Fruit fly (Drosophila melanogaster) whole organism, embryonic: Measurements from ENCODE around the gene CG44008.
A peak's percentile ranks its signal among the peaks of the same experiment; 100 is the strongest.

Source experiments
- Ada2b ChIP-seq: fragments of 200-800 bp; sonication (Bioruptor generic); IDR thresholded peaks from 2 replicates; pipeline ENCODE4 v1.3.6; 2022; ENCODE audit warnings: missing biosample characterization, missing genetic modification characterization
- BtbVII ChIP-seq: fragments of 200-800 bp; sonication (Bioruptor generic); optimal IDR thresholded peaks from 3 replicates; lab custom pipeline; 2017; ENCODE audit warnings: missing biosample characterization, mild to moderate bottlenecking, missing genetic modification characterization
- CG10209 ChIP-seq: fragments of 200-800 bp; sonication (Bioruptor generic); optimal IDR thresholded peaks from 3 replicates; lab custom pipeline; 2017; ENCODE audit warnings: missing biosample characterization, mild to moderate bottlenecking, missing genetic modification characterization, missing genetic modification reagents
- CG12219 ChIP-seq: fragments of 200-800 bp; sonication (Bioruptor generic); optimal IDR thresholded peaks from 3 replicates; lab custom pipeline; 2018; ENCODE audit warnings: missing biosample characterization, mild to moderate bottlenecking, missing genetic modification characterization
- CG13287 ChIP-seq: fragments of 200-800 bp; sonication (Bioruptor generic); IDR thresholded peaks from 2 replicates; pipeline ENCODE4 v1.3.6; 2022; ENCODE audit warnings: missing biosample characterization, missing genetic modification characterization; ENCODE audit not compliant: partially characterized antibody
- CG13424 ChIP-seq: fragments of 200-800 bp; sonication (Bioruptor generic); optimal IDR thresholded peaks from 2 replicates; lab custom pipeline; 2019; ENCODE audit warnings: missing biosample characterization, mild to moderate bottlenecking, missing genetic modification characterization, moderate library complexity
- CG14667 ChIP-seq: fragments of 200-800 bp; sonication (Bioruptor generic); IDR thresholded peaks from 2 replicates; pipeline ENCODE4 v1.3.6; 2022; ENCODE audit warnings: missing biosample characterization, missing genetic modification characterization
- CG15011 ChIP-seq: fragments of 200-800 bp; sonication (Bioruptor generic); optimal IDR thresholded peaks from 3 replicates; lab custom pipeline; 2018; ENCODE audit warnings: missing biosample characterization, mild to moderate bottlenecking, missing genetic modification characterization
- CG15514 ChIP-seq: fragments of 200-800 bp; sonication (Bioruptor generic); optimal IDR thresholded peaks from 3 replicates; lab custom pipeline; 2017; ENCODE audit warnings: missing biosample characterization, missing genetic modification characterization, mild to moderate bottlenecking, moderate library complexity, missing genetic modification reagents
- CG15696 ChIP-seq: fragments of 200-800 bp; sonication (Bioruptor generic); optimal IDR thresholded peaks from 2 replicates; lab custom pipeline; 2019; ENCODE audit warnings: missing biosample characterization, mild to moderate bottlenecking, missing genetic modification characterization, moderate library complexity
- CG18262 ChIP-seq: fragments of 200-800 bp; optimal IDR thresholded peaks from 3 replicates; lab custom pipeline; 2019; ENCODE audit warnings: missing biosample characterization, mild to moderate bottlenecking, missing genetic modification characterization, moderate library complexity
- CG31441 ChIP-seq: fragments of 200-800 bp; sonication (Bioruptor generic); IDR thresholded peaks from 2 replicates; pipeline ENCODE4 v1.3.6; 2022; ENCODE audit warnings: missing biosample characterization, missing genetic modification characterization
- CG3163 ChIP-seq: fragments of 200-800 bp; sonication (Bioruptor generic); optimal IDR thresholded peaks from 3 replicates; lab custom pipeline; 2016; ENCODE audit warnings: missing biosample characterization, missing genetic modification characterization
- CG32532 ChIP-seq: fragments of 200-800 bp; sonication (Bioruptor generic); IDR thresholded peaks from 2 replicates; pipeline ENCODE4 v1.3.6; 2022; ENCODE audit warnings: missing biosample characterization, missing genetic modification characterization
- CG34224 ChIP-seq: fragments of 200-800 bp; sonication (Bioruptor generic); IDR thresholded peaks from 3 replicates; pipeline ENCODE4 v1.3.6; 2022; ENCODE audit warnings: missing biosample characterization, missing genetic modification characterization; ENCODE audit not compliant: partially characterized antibody
- CG4360 ChIP-seq: fragments of 200-800 bp; sonication (Bioruptor generic); IDR thresholded peaks from 2 replicates; pipeline ENCODE4 v1.3.6; 2022; ENCODE audit warnings: missing biosample characterization, missing genetic modification characterization
- CG5245 ChIP-seq: fragments of 200-800 bp; sonication (Bioruptor generic); optimal IDR thresholded peaks from 3 replicates; lab custom pipeline; 2016; ENCODE audit warnings: missing biosample characterization, missing genetic modification characterization
- CG6689 ChIP-seq: fragments of 200-800 bp; sonication (Bioruptor generic); IDR thresholded peaks from 2 replicates; pipeline ENCODE4 v1.3.6; 2022; ENCODE audit warnings: missing biosample characterization, missing genetic modification characterization
- CG7928 ChIP-seq: fragments of 200-800 bp; sonication (Bioruptor generic); optimal IDR thresholded peaks from 2 replicates; lab custom pipeline; 2017; ENCODE audit warnings: missing biosample characterization, mild to moderate bottlenecking, missing genetic modification characterization
- CG7963 ChIP-seq: fragments of 200-800 bp; sonication (Bioruptor generic); IDR thresholded peaks from 3 replicates; pipeline ENCODE4 v1.3.6; 2022; ENCODE audit warnings: missing biosample characterization, missing genetic modification characterization; ENCODE audit not compliant: partially characterized antibody
- CG8290 ChIP-seq, 3 experiments: fragments of 200-800 bp; sonication (Bioruptor generic); optimal IDR thresholded peaks; 2 replicates each; lab custom pipeline; 2016 to 2019; ENCODE audit warnings: missing biosample characterization in 3 of 3, missing genetic modification characterization in 3 of 3, mild to moderate bottlenecking in 2 of 3, moderate library complexity in 1 of 3
- CG8924 ChIP-seq: fragments of 200-800 bp; optimal IDR thresholded peaks from 3 replicates; lab custom pipeline; 2019; ENCODE audit warnings: missing biosample characterization, mild to moderate bottlenecking, missing genetic modification characterization, moderate library complexity
- CoRest ChIP-seq: fragments of 200-800 bp; sonication (Bioruptor generic); optimal IDR thresholded peaks from 3 replicates; lab custom pipeline; 2018; ENCODE audit warnings: missing biosample characterization, mild to moderate bottlenecking, missing genetic modification characterization, moderate library complexity
- CrebB ChIP-seq: fragments of 200-800 bp; sonication (Bioruptor generic); optimal IDR thresholded peaks from 3 replicates; lab custom pipeline; 2018; ENCODE audit warnings: missing biosample characterization, mild to moderate bottlenecking, missing genetic modification characterization
- Doc3 ChIP-seq: fragments of 200-800 bp; sonication (Bioruptor generic); IDR thresholded peaks from 3 replicates; pipeline ENCODE4 v1.3.6; 2022; ENCODE audit warnings: missing biosample characterization, missing genetic modification characterization; ENCODE audit not compliant: partially characterized antibody
- MESR4 ChIP-seq: fragments of 200-800 bp; sonication (Bioruptor generic); optimal IDR thresholded peaks from 2 replicates; lab custom pipeline; 2018; ENCODE audit warnings: missing biosample characterization, mild to moderate bottlenecking, missing genetic modification characterization, moderate library complexity
- Meics ChIP-seq: fragments of 200-800 bp; sonication (Bioruptor generic); optimal IDR thresholded peaks from 2 replicates; lab custom pipeline; 2017; ENCODE audit warnings: missing biosample characterization, mild to moderate bottlenecking, missing genetic modification characterization
- NC2α ChIP-seq: fragments of 200-800 bp; sonication (Bioruptor generic); optimal IDR thresholded peaks from 2 replicates; lab custom pipeline; 2016; ENCODE audit warnings: missing biosample characterization, missing genetic modification characterization
- Optix ChIP-seq: fragments of 200-800 bp; sonication (Bioruptor generic); IDR thresholded peaks from 3 replicates; pipeline ENCODE4 v1.3.6; 2022; ENCODE audit warnings: missing biosample characterization, missing genetic modification characterization
- Side ChIP-seq: fragments of 200-800 bp; sonication (Bioruptor generic); optimal IDR thresholded peaks from 2 replicates; lab custom pipeline; 2016; ENCODE audit warnings: missing biosample characterization, missing genetic modification characterization
- TFAM ChIP-seq: fragments of 200-800 bp; sonication (Bioruptor generic); optimal IDR thresholded peaks from 2 replicates; lab custom pipeline; 2017; ENCODE audit warnings: missing biosample characterization, missing genetic modification characterization, inconsistent platforms
- Xrp1 ChIP-seq: fragments of 200-800 bp; sonication (Bioruptor generic); IDR thresholded peaks from 2 replicates; pipeline ENCODE4 v1.3.6; 2022; ENCODE audit warnings: missing biosample characterization, missing genetic modification characterization
- ase ChIP-seq: fragments of 200-800 bp; sonication (Bioruptor generic); IDR thresholded peaks from 3 replicates; pipeline ENCODE4 v1.3.6; 2022; ENCODE audit warnings: missing biosample characterization, missing genetic modification characterization
- bigmax ChIP-seq: fragments of 200-800 bp; sonication (Bioruptor generic); optimal IDR thresholded peaks from 2 replicates; lab custom pipeline; 2018; ENCODE audit warnings: missing biosample characterization, mild to moderate bottlenecking, missing genetic modification characterization
- chm ChIP-seq: fragments of 200-800 bp; sonication (Bioruptor generic); IDR thresholded peaks from 2 replicates; pipeline ENCODE4 v1.3.6; 2022; ENCODE audit warnings: missing biosample characterization, missing genetic modification characterization
- disco-r ChIP-seq: fragments of 200-800 bp; sonication (Bioruptor generic); optimal IDR thresholded peaks from 2 replicates; lab custom pipeline; 2016; ENCODE audit warnings: missing biosample characterization, missing genetic modification characterization
- esg ChIP-seq: fragments of 200-800 bp; sonication (Bioruptor generic); conservative IDR thresholded peaks from 2 replicates; pipeline ENCODE4 v1.3.6; 2022; ENCODE audit warnings: missing biosample characterization, missing genetic modification characterization
- gem ChIP-seq: fragments of 200-800 bp; sonication (Bioruptor generic); optimal IDR thresholded peaks from 2 replicates; lab custom pipeline; 2019; ENCODE audit warnings: missing biosample characterization, mild to moderate bottlenecking, missing genetic modification characterization, moderate library complexity
- grn ChIP-seq: fragments of 200-800 bp; sonication (Bioruptor generic); optimal IDR thresholded peaks from 3 replicates; lab custom pipeline; 2017; ENCODE audit warnings: missing biosample characterization, missing genetic modification characterization
- gsb ChIP-seq: fragments of 200-800 bp; sonication (Bioruptor generic); IDR thresholded peaks from 2 replicates; pipeline ENCODE4 v1.3.6; 2022; ENCODE audit warnings: missing biosample characterization, missing genetic modification characterization
- kah ChIP-seq: fragments of 200-800 bp; sonication (Bioruptor generic); optimal IDR thresholded peaks from 2 replicates; lab custom pipeline; 2018; ENCODE audit warnings: missing biosample characterization, mild to moderate bottlenecking, missing genetic modification characterization
- mirr ChIP-seq: fragments of 200-800 bp; sonication (Bioruptor generic); optimal IDR thresholded peaks from 3 replicates; lab custom pipeline; 2018; ENCODE audit warnings: missing biosample characterization, mild to moderate bottlenecking, missing genetic modification characterization
- nerfin-1 ChIP-seq: fragments of 200-800 bp; sonication (Bioruptor generic); optimal IDR thresholded peaks from 3 replicates; lab custom pipeline; 2019; ENCODE audit warnings: missing biosample characterization, mild to moderate bottlenecking, missing genetic modification characterization, moderate library complexity
- peb ChIP-seq: fragments of 200-800 bp; sonication (Bioruptor generic); IDR thresholded peaks from 2 replicates; pipeline ENCODE4 v1.3.6; 2022; ENCODE audit warnings: missing biosample characterization, missing genetic modification characterization
- pzg ChIP-seq: fragments of 200-800 bp; sonication (Bioruptor generic); optimal IDR thresholded peaks from 3 replicates; lab custom pipeline; 2018; ENCODE audit warnings: missing biosample characterization, mild to moderate bottlenecking, missing genetic modification characterization, moderate library complexity
- scrt ChIP-seq: fragments of 200-800 bp; sonication (Bioruptor generic); optimal IDR thresholded peaks from 2 replicates; lab custom pipeline; 2018; ENCODE audit warnings: missing biosample characterization, mild to moderate bottlenecking, missing genetic modification characterization, moderate library complexity
- tap ChIP-seq: fragments of 200-800 bp; optimal IDR thresholded peaks from 3 replicates; lab custom pipeline; 2019; ENCODE audit warnings: missing biosample characterization, mild to moderate bottlenecking, missing genetic modification characterization, moderate library complexity
- tin ChIP-seq: fragments of 200-800 bp; sonication (Bioruptor generic); optimal IDR thresholded peaks from 3 replicates; lab custom pipeline; 2016; ENCODE audit warnings: missing biosample characterization, missing genetic modification characterization
- unc-4 ChIP-seq: fragments of 200-800 bp; sonication (Bioruptor generic); IDR thresholded peaks from 2 replicates; pipeline ENCODE4 v1.3.6; 2022; ENCODE audit warnings: missing biosample characterization, missing genetic modification characterization; ENCODE audit not compliant: partially characterized antibody
- zf30C ChIP-seq: fragments of 200-800 bp; sonication (Bioruptor generic); optimal IDR thresholded peaks from 3 replicates; lab custom pipeline; 2018; ENCODE audit warnings: missing biosample characterization, mild to moderate bottlenecking, missing genetic modification characterization

CG44008 gene

dm6 chr2L:11813665-11814087 is 28.6 kb downstream of the CG44008 start, which contains the start of gene CycY (continued):
- TF ChIP-seq pzg (GFP tag; lab: Kevin White, UChicago), result peak; percentile 82
- peak; percentile 70 for TF ChIP-seq Doc3 (GFP tag; lab: Robert Waterston, UW)
- TF ChIP-seq Xrp1 (GFP tag; lab: Robert Waterston, UW), result 0 out of 2 replicates have a peak, but pooled peaks have one; percentile 5
- no peak for TF ChIP-seq Side
- TF ChIP-seq tin (GFP tag; lab: Kevin White, UChicago), result no peak
- peak; percentile 39 for TF ChIP-seq CG15514
- no peak for TF ChIP-seq disco-r
- no peak for TF ChIP-seq CG12219 (GFP tag; lab: Kevin White, UChicago)
- TF ChIP-seq CG18262 (tag; lab: Kevin White, UChicago), result peak; percentile 36
- TF ChIP-seq NC2α (GFP tag; lab: Kevin White, UChicago), result no peak
- peak; percentile 74; the same call in 2 of the 3 replicates for TF ChIP-seq CG34224 (GFP tag; lab: Robert Waterston, UW)
- TF ChIP-seq CG3163 (GFP tag; lab: Kevin White, UChicago), result no peak
- peak; percentile 33 for TF ChIP-seq CG8924 (tag; lab: Kevin White, UChicago)
- TF ChIP-seq kah (GFP tag; lab: Kevin White, UChicago), result no peak
- TF ChIP-seq CoRest (tag; lab: Kevin White, UChicago), result peak; percentile 30
- TF ChIP-seq CG14667 (GFP tag; lab: Robert Waterston, UW), result no peak
- no peak for TF ChIP-seq CG15011 (GFP tag; lab: Kevin White, UChicago)
- no peak for TF ChIP-seq bigmax (GFP tag; lab: Kevin White, UChicago)
- TF ChIP-seq CG5245, result peak; percentile 6
- TF ChIP-seq ase (GFP tag; lab: Robert Waterston, UW), result no peak
- no peak for TF ChIP-seq CrebB (tag; lab: Kevin White, UChicago)
- no peak for TF ChIP-seq mirr
- TF ChIP-seq MESR4 (GFP tag; lab: Kevin White, UChicago), result no peak
- TF ChIP-seq Ada2b (GFP tag; lab: Robert Waterston, UW), result no peak
- TF ChIP-seq CG15696 (tag; lab: Kevin White, UChicago), result peak; percentile 15
- TF ChIP-seq gsb (GFP tag; lab: Robert Waterston, UW), result no peak
- TF ChIP-seq CG32532 (GFP tag; lab: Robert Waterston, UW), result no peak
- no peak for TF ChIP-seq CG7928
- no peak for TF ChIP-seq chm
- no peak for TF ChIP-seq scrt (GFP tag; lab: Kevin White, UChicago)
- no peak for TF ChIP-seq Meics (GFP tag; lab: Kevin White, UChicago)
- peak; percentile 80 for TF ChIP-seq CG13287 (GFP tag; lab: Robert Waterston, UW)
- TF ChIP-seq peb, result no peak
- TF ChIP-seq unc-4 (GFP tag; lab: Robert Waterston, UW), result peak; percentile 71
- TF ChIP-seq BtbVII (GFP tag; lab: Kevin White, UChicago), result no peak
- no peak for TF ChIP-seq esg
- TF ChIP-seq Optix (GFP tag; lab: Robert Waterston, UW), result no peak
- TF ChIP-seq TFAM, result no peak
- TF ChIP-seq grn (GFP tag; lab: Kevin White, UChicago), result no peak
- TF ChIP-seq zf30C, result no peak
- no peak for TF ChIP-seq CG4360 (GFP tag; lab: Robert Waterston, UW)
- TF ChIP-seq CG8290 (GFP tag; optimal IDR thresholded peaks at IDR 0.05; lab: Kevin White, UChicago), result no peak
- TF ChIP-seq CG8290 (tag; optimal IDR thresholded peaks at IDR 0.05; lab: Kevin White, UChicago), result no peak
- TF ChIP-seq CG31441, result peak; percentile 38; the same call in 1 of the 2 replicates
- no peak for TF ChIP-seq tap (tag; lab: Kevin White, UChicago)
- peak; percentile 57 for TF ChIP-seq gem (tag; lab: Kevin White, UChicago)
- no peak for TF ChIP-seq CG10209 (GFP tag; lab: Kevin White, UChicago)
- peak; percentile 14 for TF ChIP-seq CG13424 (tag; lab: Kevin White, UChicago)
- TF ChIP-seq CG7963 (GFP tag; lab: Robert Waterston, UW), result 0 out of 3 replicates have a peak, but pooled peaks have one; percentile 21
- peak; percentile 27 for TF ChIP-seq nerfin-1 (tag; lab: Kevin White, UChicago)
- TF ChIP-seq CG6689 (GFP tag; lab: Robert Waterston, UW), result no peak
